Worm (Caenorhabditis elegans) whole organism, L4/young adult: ENCODE measurements around the gene unc-17.

Experiments
- dao-5 ChIP-seq: sonication (generic microtip); optimal IDR thresholded peaks from 2 replicates; lab custom pipeline; 2016; ENCODE audit warnings: missing genotype, missing genetic modification characterization, moderate library complexity, missing compliant biosample characterization
- him-1 ChIP-seq: sonication (generic microtip); optimal IDR thresholded peaks from 2 replicates; lab custom pipeline; 2016; ENCODE audit warnings: missing genotype, missing genetic modification reagents, missing genetic modification characterization, missing compliant biosample characterization

- TF ChIP-seq dao-5 (tag; lab: Kevin White, UChicago), result no peak
- no peak for TF ChIP-seq him-1 (tag; lab: Kevin White, UChicago)
These were observed 43.3 kb upstream of the unc-17 start for ce11 chrIV:3667796-3668195.
